Worm (Caenorhabditis elegans) whole organism, midembryonic: ENCODE measurements around the gene F26F2.10.

Experiments
- T22C8.4 ChIP-seq: fragments of 200-800 bp; sonication (Bioruptor generic); IDR thresholded peaks from 2 replicates; pipeline ENCODE4 v1.3.6; 2022; ENCODE audit warnings: missing genetic modification characterization, missing compliant biosample characterization
- cog-1 ChIP-seq: sonication (generic microtip); optimal IDR thresholded peaks from 2 replicates; lab custom pipeline; 2016; ENCODE audit warnings: missing genetic modification characterization, missing compliant biosample characterization
- flt-1 ChIP-seq: fragments of 200-800 bp; sonication (Bioruptor generic); IDR thresholded peaks from 2 replicates; pipeline ENCODE4 v1.3.6; 2022; ENCODE audit warnings: missing genetic modification characterization, missing compliant biosample characterization
- ref-1 ChIP-seq: fragments of 200-800 bp; sonication (Bioruptor generic); conservative IDR thresholded peaks from 2 replicates; pipeline ENCODE4 v1.3.6; 2022; ENCODE audit warnings: missing genetic modification reagents, missing genetic modification characterization, missing compliant biosample characterization

DNA sequence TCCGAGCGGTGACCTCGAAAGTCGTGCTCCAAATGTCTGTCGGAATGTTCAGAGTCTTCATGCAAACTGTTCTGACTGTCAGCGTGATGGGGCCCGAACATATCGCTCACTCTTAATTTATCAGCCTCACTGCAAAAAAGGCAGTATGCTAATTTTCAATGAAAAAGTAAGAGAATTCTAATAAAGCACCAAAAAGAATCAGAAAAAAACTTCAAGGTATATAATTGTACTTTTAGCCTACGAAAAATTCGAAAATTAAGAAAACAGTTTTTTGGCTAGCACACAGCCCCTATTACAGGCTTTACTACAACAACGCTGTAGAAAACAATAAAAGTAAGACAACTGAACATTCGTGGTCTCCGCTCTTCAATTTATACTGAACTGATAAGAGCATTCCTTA lies 32.9 kb downstream of the F26F2.10 start, which contains the start of gene F26F2.1:
- TF ChIP-seq ref-1 (GFP tag; lab: Robert Waterston, UW) (no peak), T22C8.4 (GFP tag; lab: Robert Waterston, UW) (no peak), cog-1 (tag; lab: Kevin White, UChicago) (no peak), flt-1 (GFP tag; lab: Robert Waterston, UW) (no peak)
